Worm (Caenorhabditis elegans) whole organism, L4 larva: ENCODE results near the gene C54D10.9.
A peak's percentile ranks its signal among the peaks of the same experiment; 100 is the strongest.

ENCODE experiments used
- F26F4.8 ChIP-seq: fragments of 200-800 bp; sonication (Bioruptor generic); conservative IDR thresholded peaks from 2 replicates; pipeline ENCODE4 v1.3.6; 2022; ENCODE audit warnings: missing genetic modification characterization, missing compliant biosample characterization
- F37D6.2 ChIP-seq: sonication (generic microtip); optimal IDR thresholded peaks from 2 replicates; lab custom pipeline; 2016; ENCODE audit warnings: mild to moderate bottlenecking, missing genetic modification characterization, missing compliant biosample characterization
- Y48G9A.11 ChIP-seq: fragments of 200-800 bp; sonication (Bioruptor generic); IDR thresholded peaks from 2 replicates; pipeline ENCODE4 v1.3.6; 2022; ENCODE audit warnings: missing genetic modification reagents, missing genetic modification characterization, missing compliant biosample characterization
- Y5F2A.4 ChIP-seq: fragments of 200-800 bp; sonication (Bioruptor generic); optimal IDR thresholded peaks from 2 replicates; lab custom pipeline; 2018; ENCODE audit warnings: mild to moderate bottlenecking, missing genetic modification characterization, missing compliant biosample characterization
- ZK546.5 ChIP-seq, 2 experiments: sonication (generic microtip); optimal IDR thresholded peaks; 2 replicates each; lab custom pipeline; 2017; ENCODE audit warnings: missing biosample characterization in 2 of 2, missing genetic modification characterization in 2 of 2
- aha-1 ChIP-seq: fragments of 150-350 bp; peaks from one replicate; lab custom pipeline; 2014; ENCODE audit warnings: missing biosample characterization, missing genetic modification characterization
- ama-1 ChIP-seq: fragments of 150-350 bp; optimal IDR thresholded peaks from 2 replicates; lab custom pipeline; 2014; ENCODE audit warnings: inconsistent platforms, mixed read lengths
- ceh-28 ChIP-seq: fragments of 150-350 bp; optimal IDR thresholded peaks from 2 replicates; lab custom pipeline; 2014; ENCODE audit warnings: missing biosample characterization, missing genetic modification reagents, missing genetic modification characterization
- ceh-32 ChIP-seq: sonication (generic microtip); optimal IDR thresholded peaks from 2 replicates; lab custom pipeline; 2016; ENCODE audit warnings: mild to moderate bottlenecking, missing genetic modification characterization, missing compliant biosample characterization; ENCODE audit not compliant: poor library complexity
- ceh-44 ChIP-seq: fragments of 200-800 bp; sonication (Bioruptor generic); IDR thresholded peaks from 2 replicates; pipeline ENCODE4 v1.3.6; 2022; ENCODE audit warnings: missing genetic modification reagents, missing genetic modification characterization, missing compliant biosample characterization
- ceh-62 ChIP-seq: sonication (generic microtip); optimal IDR thresholded peaks from 2 replicates; lab custom pipeline; 2017; ENCODE audit warnings: missing biosample characterization, missing genetic modification characterization
- ceh-82 ChIP-seq: sonication (generic microtip); optimal IDR thresholded peaks from 2 replicates; lab custom pipeline; 2017; ENCODE audit warnings: missing biosample characterization, missing genetic modification characterization
- ces-1 ChIP-seq: fragments of 150-350 bp; sonication (generic microtip); optimal IDR thresholded peaks from 4 replicates; lab custom pipeline; 2014; ENCODE audit warnings: missing biosample characterization, missing genetic modification reagents, missing genetic modification characterization
- ctbp-1 ChIP-seq: fragments of 200-800 bp; sonication (Bioruptor generic); IDR thresholded peaks from 2 replicates; pipeline ENCODE4 v1.3.6; 2022; ENCODE audit warnings: missing genetic modification reagents, missing genetic modification characterization, missing compliant biosample characterization
- daf-12 ChIP-seq: fragments of 150-350 bp; optimal IDR thresholded peaks from 2 replicates; lab custom pipeline; 2014; ENCODE audit warnings: missing biosample characterization, missing genetic modification reagents, missing genetic modification characterization
- daf-8 ChIP-seq: fragments of 200-800 bp; sonication (Bioruptor generic); IDR thresholded peaks from 2 replicates; pipeline ENCODE4 v1.3.6; 2022; ENCODE audit warnings: missing genetic modification characterization, missing compliant biosample characterization
- dmd-9 ChIP-seq: fragments of 200-800 bp; sonication (Bioruptor generic); IDR thresholded peaks from 2 replicates; pipeline ENCODE4 v1.3.6; 2022; ENCODE audit warnings: missing genetic modification reagents, missing genetic modification characterization, missing compliant biosample characterization
- duxl-1 ChIP-seq: sonication (generic microtip); optimal IDR thresholded peaks from 2 replicates; lab custom pipeline; 2016; ENCODE audit warnings: mild to moderate bottlenecking, missing genetic modification characterization, moderate library complexity, missing compliant biosample characterization; ENCODE audit not compliant: poor library complexity
- egl-27 ChIP-seq: sonication (generic microtip); optimal IDR thresholded peaks from 3 replicates; lab custom pipeline; 2017; ENCODE audit warnings: missing biosample characterization, missing genetic modification reagents, missing genetic modification characterization
- egl-43 ChIP-seq: fragments of 200-800 bp; sonication (Bioruptor generic); IDR thresholded peaks from 2 replicates; pipeline ENCODE4 v1.3.6; 2022; ENCODE audit warnings: missing genetic modification reagents, missing genetic modification characterization, missing compliant biosample characterization
- fkh-10 ChIP-seq: fragments of 150-350 bp; optimal IDR thresholded peaks from 2 replicates; lab custom pipeline; 2014; ENCODE audit warnings: missing biosample characterization, missing genetic modification reagents, missing genetic modification characterization
- fos-1 ChIP-seq: fragments of 150-350 bp; optimal IDR thresholded peaks from 2 replicates; lab custom pipeline; 2014; ENCODE audit warnings: missing biosample characterization, missing genetic modification characterization
- gei-8 ChIP-seq: fragments of 200-800 bp; sonication (Bioruptor generic); optimal IDR thresholded peaks from 2 replicates; lab custom pipeline; 2018; ENCODE audit warnings: mild to moderate bottlenecking, missing genetic modification characterization, missing compliant biosample characterization
- hlh-11 ChIP-seq: fragments of 200-800 bp; sonication (Bioruptor generic); optimal IDR thresholded peaks from 2 replicates; lab custom pipeline; 2018; ENCODE audit warnings: mild to moderate bottlenecking, missing genetic modification characterization, missing compliant biosample characterization
- lim-7 ChIP-seq: fragments of 200-800 bp; sonication (Bioruptor generic); IDR thresholded peaks from 2 replicates; pipeline ENCODE4 v1.3.6; 2022; ENCODE audit warnings: missing genetic modification characterization, missing compliant biosample characterization
- lin-39 ChIP-seq: fragments of 150-350 bp; optimal IDR thresholded peaks from 2 replicates; lab custom pipeline; 2014; ENCODE audit warnings: missing biosample characterization, missing genetic modification reagents, missing genetic modification characterization
- lsy-2 ChIP-seq, 2 experiments: fragments of 150-350 bp in 1 of 2; sonication (generic microtip) in 1 of 2; optimal IDR thresholded peaks; 2 replicates each; lab custom pipeline; 2014 to 2017; ENCODE audit warnings: missing biosample characterization in 2 of 2, missing genetic modification characterization in 2 of 2
- madf-9 ChIP-seq: fragments of 200-800 bp; sonication (Bioruptor generic); conservative IDR thresholded peaks from 2 replicates; pipeline ENCODE4 v1.3.6; 2022; ENCODE audit warnings: missing genetic modification reagents, missing genetic modification characterization, missing compliant biosample characterization
- mdt-29 ChIP-seq: fragments of 200-800 bp; sonication (Bioruptor generic); IDR thresholded peaks from 2 replicates; pipeline ENCODE4 v1.3.6; 2022; ENCODE audit warnings: missing genetic modification reagents, missing genetic modification characterization, missing compliant biosample characterization
- mep-1 ChIP-seq: fragments of 150-350 bp; sonication (generic microtip); optimal IDR thresholded peaks from 3 replicates; lab custom pipeline; 2014; ENCODE audit warnings: missing biosample characterization, missing genetic modification characterization
- nhr-10 ChIP-seq: fragments of 150-350 bp; optimal IDR thresholded peaks from 2 replicates; lab custom pipeline; 2014; ENCODE audit warnings: missing biosample characterization, missing genetic modification characterization
- nhr-111 ChIP-seq: fragments of 200-800 bp; sonication (Bioruptor generic); optimal IDR thresholded peaks from 2 replicates; lab custom pipeline; 2018; ENCODE audit warnings: mild to moderate bottlenecking, missing genetic modification characterization, missing compliant biosample characterization
- nhr-237 ChIP-seq: sonication (generic microtip); optimal IDR thresholded peaks from 2 replicates; lab custom pipeline; 2017; ENCODE audit warnings: missing biosample characterization, missing genetic modification characterization
- nhr-25 ChIP-seq: sonication (generic microtip); optimal IDR thresholded peaks from 2 replicates; lab custom pipeline; 2017; ENCODE audit warnings: missing genetic modification characterization, mild to moderate bottlenecking, missing compliant biosample characterization, antibody characterized with exemption, moderate library complexity, borderline replicate concordance; ENCODE audit not compliant: insufficient read depth
- nhr-28 ChIP-seq: fragments of 150-350 bp; optimal IDR thresholded peaks from 2 replicates; lab custom pipeline; 2014; ENCODE audit warnings: missing biosample characterization, missing genetic modification characterization
- nhr-41 ChIP-seq: fragments of 200-800 bp; sonication (Bioruptor generic); IDR thresholded peaks from 2 replicates; pipeline ENCODE4 v1.3.6; 2022; ENCODE audit warnings: missing genetic modification reagents, missing genetic modification characterization, missing compliant biosample characterization
- nhr-42 ChIP-seq: fragments of 200-800 bp; sonication (Bioruptor generic); IDR thresholded peaks from 2 replicates; pipeline ENCODE4 v1.3.6; 2022; ENCODE audit warnings: missing genetic modification characterization, missing compliant biosample characterization
- nhr-48 ChIP-seq: sonication (generic microtip); optimal IDR thresholded peaks from 2 replicates; lab custom pipeline; 2016; ENCODE audit warnings: mild to moderate bottlenecking, missing genetic modification characterization, missing compliant biosample characterization
- nhr-6 ChIP-seq: fragments of 150-350 bp; optimal IDR thresholded peaks from 2 replicates; lab custom pipeline; 2014; ENCODE audit warnings: missing biosample characterization, missing genetic modification characterization
- nhr-76 ChIP-seq: fragments of 150-350 bp; optimal IDR thresholded peaks from 2 replicates; lab custom pipeline; 2014; ENCODE audit warnings: missing biosample characterization, missing genetic modification characterization
- nhr-77 ChIP-seq: fragments of 150-350 bp; optimal IDR thresholded peaks from 2 replicates; lab custom pipeline; 2014; ENCODE audit warnings: missing biosample characterization, missing genetic modification characterization
- php-3 ChIP-seq: fragments of 200-800 bp; sonication (Bioruptor generic); IDR thresholded peaks from 2 replicates; pipeline ENCODE4 v1.3.6; 2022; ENCODE audit warnings: missing genetic modification reagents, missing genetic modification characterization, missing compliant biosample characterization
- pqm-1 ChIP-seq: sonication (generic microtip); optimal IDR thresholded peaks from 2 replicates; lab custom pipeline; 2017; ENCODE audit warnings: missing biosample characterization, missing genetic modification characterization
- snpc-1.2 ChIP-seq: fragments of 200-800 bp; sonication (Bioruptor generic); IDR thresholded peaks from 2 replicates; pipeline ENCODE4 v1.3.6; 2022; ENCODE audit warnings: missing genetic modification reagents, missing genetic modification characterization, missing compliant biosample characterization
- snpc-4 ChIP-seq: fragments of 150-350 bp; optimal IDR thresholded peaks from 2 replicates; lab custom pipeline; 2014; ENCODE audit warnings: missing biosample characterization, missing genetic modification characterization
- spr-1 ChIP-seq: sonication (generic microtip); optimal IDR thresholded peaks from 2 replicates; lab custom pipeline; 2016; ENCODE audit warnings: mild to moderate bottlenecking, missing genetic modification characterization, missing compliant biosample characterization
- spr-3 ChIP-seq: fragments of 200-800 bp; sonication (Bioruptor generic); optimal IDR thresholded peaks from 2 replicates; lab custom pipeline; 2018; ENCODE audit warnings: mild to moderate bottlenecking, missing genetic modification characterization, missing compliant biosample characterization
- unc-130 ChIP-seq: sonication (generic microtip); optimal IDR thresholded peaks from 2 replicates; lab custom pipeline; 2016; ENCODE audit warnings: missing genetic modification reagents, missing genetic modification characterization, missing compliant biosample characterization
- unc-39 ChIP-seq: sonication (generic microtip); optimal IDR thresholded peaks from 2 replicates; lab custom pipeline; 2017; ENCODE audit warnings: missing biosample characterization, missing genetic modification characterization
- unc-62 ChIP-seq, 3 experiments: fragments of 150-350 bp in 1 of 3; sonication (generic microtip); optimal IDR thresholded peaks in 2 of 3; peaks in 1 of 3; 1 replicate in 1 of 3; 2 replicates in 2 of 3; lab custom pipeline; 2014 to 2017; ENCODE audit warnings: missing biosample characterization in 3 of 3, missing genetic modification characterization in 3 of 3, missing genetic modification reagents in 3 of 3, missing genotype in 1 of 3
- zag-1 ChIP-seq: fragments of 150-350 bp; optimal IDR thresholded peaks from 2 replicates; lab custom pipeline; 2014; ENCODE audit warnings: missing biosample characterization, missing genetic modification characterization
- zip-11 ChIP-seq: fragments of 200-800 bp; sonication (Bioruptor generic); IDR thresholded peaks from 2 replicates; pipeline ENCODE4 v1.3.6; 2022; ENCODE audit warnings: missing genetic modification characterization, missing compliant biosample characterization

The C54D10.9 gene

ce11 chrV:12491070-12491643 lies 44.2 kb downstream of the C54D10.9 start (continued):
- peak; percentile 81 for TF ChIP-seq nhr-6
- TF ChIP-seq ceh-44 (GFP tag; lab: Robert Waterston, UW) = peak; percentile 88
- TF ChIP-seq lim-7 (GFP tag; lab: Robert Waterston, UW) = no peak
- TF ChIP-seq Y48G9A.11 = peak; percentile 92
- no peak for TF ChIP-seq F37D6.2 (tag; lab: Kevin White, UChicago)
- peak; percentile 65 for TF ChIP-seq unc-130 (GFP tag; lab: Kevin White, UChicago)
- TF ChIP-seq unc-62 (GFP tag; optimal IDR thresholded peaks at IDR 0.05 in 1 of 2; lab: Kevin White, UChicago) = no peak
- TF ChIP-seq unc-62 (tag; optimal IDR thresholded peaks at IDR 0.05; lab: Kevin White, UChicago) = no peak
- peak in 1 of 2 experiments; percentile 68 for TF ChIP-seq lsy-2 (tag; optimal IDR thresholded peaks at IDR 0.05; lab: Kevin White, UChicago)
- TF ChIP-seq fos-1 (tag; lab: Kevin White, UChicago) = no peak
- peak; percentile 72; the same call in 1 of the 2 replicates for TF ChIP-seq nhr-41 (GFP tag; lab: Robert Waterston, UW)
- TF ChIP-seq php-3 (GFP tag; lab: Robert Waterston, UW) = no peak
- TF ChIP-seq snpc-4 (tag; lab: Kevin White, UChicago) = peak; percentile 94
- peak; percentile 64 for TF ChIP-seq nhr-48
- peak; percentile 76; the same call in 1 of the 2 replicates for TF ChIP-seq egl-43
- no peak for TF ChIP-seq ZK546.5 (tag; optimal IDR thresholded peaks at IDR 0.05; lab: Kevin White, UChicago)
- no peak for TF ChIP-seq ctbp-1 (GFP tag; lab: Robert Waterston, UW)
- peak; percentile 30 for TF ChIP-seq nhr-28 (tag; lab: Kevin White, UChicago)
- TF ChIP-seq fkh-10 (GFP tag; lab: Kevin White, UChicago) = no peak
- no peak for TF ChIP-seq nhr-25
- peak; percentile 79 for TF ChIP-seq spr-1 (tag; lab: Kevin White, UChicago)
- TF ChIP-seq spr-3 (GFP tag; lab: Kevin White, UChicago) = peak; percentile 5
- TF ChIP-seq aha-1 (tag; lab: Kevin White, UChicago) = peak; percentile 46
- TF ChIP-seq snpc-1.2 (GFP tag; lab: Robert Waterston, UW) = peak; percentile 90
- no peak for TF ChIP-seq zag-1 (tag; lab: Kevin White, UChicago)
- TF ChIP-seq mep-1 (tag; lab: Kevin White, UChicago) = peak; percentile 84
- TF ChIP-seq ceh-32 (tag; lab: Kevin White, UChicago) = no peak
- TF ChIP-seq pqm-1 (tag; lab: Kevin White, UChicago) = peak; percentile 39
- no peak for TF ChIP-seq unc-39 (tag; lab: Kevin White, UChicago)
- peak; percentile 58; the same call in 1 of the 2 replicates for TF ChIP-seq mdt-29 (GFP tag; lab: Robert Waterston, UW)
- peak; percentile 75 for TF ChIP-seq nhr-42 (GFP tag; lab: Robert Waterston, UW)
- no peak for TF ChIP-seq nhr-76
- no peak for TF ChIP-seq ceh-62 (tag; lab: Kevin White, UChicago)
- peak; percentile 68 for TF ChIP-seq ama-1
- peak; percentile 92 for TF ChIP-seq hlh-11 (tag; lab: Kevin White, UChicago)
- TF ChIP-seq ceh-28 (tag; lab: Kevin White, UChicago) = no peak
- TF ChIP-seq nhr-111 (GFP tag; lab: Kevin White, UChicago) = no peak
- 0 out of 2 replicates have a peak, but pooled peaks have one; percentile 43 for TF ChIP-seq zip-11 (GFP tag; lab: Robert Waterston, UW)
- TF ChIP-seq Y5F2A.4 = no peak
- no peak for TF ChIP-seq nhr-237 (tag; lab: Kevin White, UChicago)
- TF ChIP-seq daf-8 (GFP tag; lab: Robert Waterston, UW) = no peak
- TF ChIP-seq F26F4.8 (GFP tag; lab: Robert Waterston, UW) = no peak
- TF ChIP-seq duxl-1 (tag; lab: Kevin White, UChicago) = peak; percentile 89
- TF ChIP-seq nhr-77 = peak; percentile 24
- no peak for TF ChIP-seq daf-12 (tag; lab: Kevin White, UChicago)
- TF ChIP-seq madf-9 (GFP tag; lab: Robert Waterston, UW) = no peak
- no peak for TF ChIP-seq ces-1 (GFP tag; lab: Kevin White, UChicago)
- TF ChIP-seq dmd-9 (GFP tag; lab: Robert Waterston, UW) = no peak
- TF ChIP-seq gei-8 (GFP tag; lab: Kevin White, UChicago) = no peak
- no peak for TF ChIP-seq ceh-82 (tag; lab: Kevin White, UChicago)
- TF ChIP-seq egl-27 (tag; lab: Kevin White, UChicago) = no peak
- TF ChIP-seq lin-39 (tag; lab: Kevin White, UChicago) = no peak
- no peak for TF ChIP-seq nhr-10 (tag; lab: Kevin White, UChicago)
